Worm (Caenorhabditis elegans) whole organism, L1 larva: ENCODE results near the gene R08F11.4.

Experiments
- ceh-82 ChIP-seq, 3 experiments: fragments of 150-350 bp in 1 of 3; sonication (generic microtip) in 2 of 3; optimal IDR thresholded peaks; 2 replicates each; lab custom pipeline; 2014 to 2017; ENCODE audit warnings: missing biosample characterization in 3 of 3, missing genetic modification characterization in 3 of 3
- elt-2 ChIP-seq: sonication (generic microtip); optimal IDR thresholded peaks from 2 replicates; lab custom pipeline; 2016; ENCODE audit warnings: missing genetic modification characterization, mild to moderate bottlenecking, inconsistent platforms, missing compliant biosample characterization, missing genetic modification reagents
- elt-3 ChIP-seq, 6 experiments: fragments of 150-350 bp in 1 of 6; sonication (generic microtip); optimal IDR thresholded peaks; 2 replicates each; lab custom pipeline; 2017 to 2018; ENCODE audit warnings: missing biosample characterization in 6 of 6, missing genetic modification characterization in 6 of 6, inconsistent platforms in 1 of 6
- hpl-2 ChIP-seq: fragments of 150-350 bp; optimal IDR thresholded peaks from 2 replicates; lab custom pipeline; 2014; ENCODE audit warnings: missing biosample characterization, missing genetic modification reagents, missing genetic modification characterization
- mep-1 ChIP-seq: fragments of 150-350 bp; optimal IDR thresholded peaks from 2 replicates; lab custom pipeline; 2014; ENCODE audit warnings: missing biosample characterization, missing genetic modification characterization
- nhr-11 ChIP-seq: fragments of 150-350 bp; optimal IDR thresholded peaks from 2 replicates; lab custom pipeline; 2014; ENCODE audit warnings: missing biosample characterization, missing genetic modification characterization
- snpc-4 ChIP-seq: fragments of 150-350 bp; optimal IDR thresholded peaks from 2 replicates; lab custom pipeline; 2014; ENCODE audit warnings: missing biosample characterization, missing genetic modification characterization
- snu-23 ChIP-seq: sonication (generic microtip); optimal IDR thresholded peaks from 2 replicates; lab custom pipeline; 2016; ENCODE audit warnings: missing genetic modification characterization, missing compliant biosample characterization
- sptf-1 ChIP-seq: fragments of 150-350 bp; optimal IDR thresholded peaks from 2 replicates; lab custom pipeline; 2014; ENCODE audit warnings: missing biosample characterization, missing genetic modification characterization
- unc-98 ChIP-seq: fragments of 200-800 bp; sonication (Bioruptor generic); IDR thresholded peaks from 2 replicates; pipeline ENCODE4 v1.3.6; 2022; ENCODE audit warnings: missing genetic modification characterization, missing compliant biosample characterization

DNA sequence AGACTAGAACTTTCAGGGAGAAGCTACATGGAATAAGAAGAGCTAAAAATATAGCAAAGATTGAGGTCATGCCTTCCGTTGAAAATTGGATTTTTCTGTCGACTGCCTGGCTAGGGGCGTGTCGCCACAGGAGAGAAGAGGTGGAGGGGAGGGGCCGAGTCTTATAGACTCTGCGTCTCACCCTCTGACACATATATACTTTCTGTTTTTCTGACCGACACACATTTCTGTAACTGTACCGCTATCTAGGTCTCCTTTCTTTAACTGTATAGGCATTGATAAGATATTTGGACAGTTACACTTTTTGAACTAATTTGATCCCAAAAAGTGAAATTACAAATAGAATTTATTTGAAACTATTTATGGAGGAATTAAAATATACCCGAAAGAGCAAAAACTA, 36.1 kb upstream of the R08F11.4 start:
- TF ChIP-seq snu-23 (no peak), elt-3 (tag; optimal IDR thresholded peaks at IDR 0.05; lab: Kevin White, UChicago) (peak in 1 of 6 experiments; percentile 0), snpc-4 (no peak), unc-98 (GFP tag; lab: Robert Waterston, UW) (no peak), hpl-2 (GFP tag; lab: Kevin White, UChicago) (no peak), elt-2 (tag; lab: Kevin White, UChicago) (no peak), ceh-82 (tag; optimal IDR thresholded peaks at IDR 0.05; lab: Kevin White, UChicago) (no peak), mep-1 (no peak), nhr-11 (tag; lab: Kevin White, UChicago) (no peak), sptf-1 (tag; lab: Kevin White, UChicago) (no peak)
